Fruit fly (Drosophila melanogaster) whole organism, embryonic: Measurements from ENCODE around the gene CG2841.

Experiments used
- Adf1 ChIP-seq: fragments of 200-800 bp; sonication (Bioruptor generic); IDR thresholded peaks from 2 replicates; pipeline ENCODE4 v1.3.6; 2022; ENCODE audit warnings: missing biosample characterization, missing genetic modification characterization
- Aef1 ChIP-seq: fragments of 200-800 bp; sonication (Bioruptor generic); IDR thresholded peaks from 3 replicates; pipeline ENCODE4 v1.3.6; 2022; ENCODE audit warnings: missing biosample characterization, missing genetic modification characterization
- Asciz ChIP-seq: fragments of 200-800 bp; sonication (Bioruptor generic); optimal IDR thresholded peaks from 2 replicates; lab custom pipeline; 2017; ENCODE audit warnings: missing biosample characterization, mild to moderate bottlenecking, missing genetic modification characterization, missing genetic modification reagents
- Awh ChIP-seq: fragments of 200-800 bp; sonication (Bioruptor generic); IDR thresholded peaks from 2 replicates; pipeline ENCODE4, ENCODE4 v1.3.6; 2022; ENCODE audit warnings: missing biosample characterization, missing genetic modification characterization
- CG10959 ChIP-seq: fragments of 200-800 bp; sonication (Bioruptor generic); IDR thresholded peaks from 2 replicates; pipeline ENCODE4 v1.3.6; 2022; ENCODE audit warnings: missing biosample characterization, missing genetic modification characterization
- CG15601 ChIP-seq: fragments of 200-800 bp; sonication (Bioruptor generic); optimal IDR thresholded peaks from 3 replicates; lab custom pipeline; 2019; ENCODE audit warnings: missing biosample characterization, mild to moderate bottlenecking, missing genetic modification characterization, moderate library complexity
- CG18476 ChIP-seq: fragments of 200-800 bp; sonication (Bioruptor generic); optimal IDR thresholded peaks from 2 replicates; lab custom pipeline; 2016; ENCODE audit warnings: missing biosample characterization, mild to moderate bottlenecking, missing genetic modification characterization
- CG3163 ChIP-seq: fragments of 200-800 bp; sonication (Bioruptor generic); optimal IDR thresholded peaks from 3 replicates; lab custom pipeline; 2016; ENCODE audit warnings: missing biosample characterization, missing genetic modification characterization
- CG4360 ChIP-seq: fragments of 200-800 bp; sonication (Bioruptor generic); IDR thresholded peaks from 2 replicates; pipeline ENCODE4 v1.3.6; 2022; ENCODE audit warnings: missing biosample characterization, missing genetic modification characterization
- CG4424 ChIP-seq: fragments of 200-800 bp; sonication (Bioruptor generic); optimal IDR thresholded peaks from 3 replicates; lab custom pipeline; 2016; ENCODE audit warnings: missing biosample characterization, missing genetic modification characterization
- CG4707 ChIP-seq: fragments of 200-800 bp; sonication (Bioruptor generic); optimal IDR thresholded peaks from 2 replicates; lab custom pipeline; 2018; ENCODE audit warnings: missing biosample characterization, mild to moderate bottlenecking, missing genetic modification characterization, moderate library complexity
- CG4820 ChIP-seq: fragments of 200-800 bp; sonication (Bioruptor generic); optimal IDR thresholded peaks from 3 replicates; lab custom pipeline; 2016; ENCODE audit warnings: missing biosample characterization, missing genetic modification characterization
- CG5953 ChIP-seq: fragments of 200-800 bp; sonication (Bioruptor generic); IDR thresholded peaks from 2 replicates; pipeline ENCODE4 v1.3.6; 2022; ENCODE audit warnings: missing biosample characterization, missing genetic modification characterization
- CG6254 ChIP-seq: fragments of 200-800 bp; sonication (Bioruptor generic); optimal IDR thresholded peaks from 3 replicates; lab custom pipeline; 2017; ENCODE audit warnings: mild to moderate bottlenecking, missing biosample characterization, missing genetic modification reagents, missing genetic modification characterization
- CG7372 ChIP-seq: fragments of 200-800 bp; sonication (Bioruptor generic); IDR thresholded peaks from 2 replicates; pipeline ENCODE4 v1.3.6; 2022; ENCODE audit warnings: missing biosample characterization, missing genetic modification characterization
- CG8388 ChIP-seq: fragments of 200-800 bp; sonication (Bioruptor generic); optimal IDR thresholded peaks from 2 replicates; lab custom pipeline; 2019; ENCODE audit warnings: missing biosample characterization, mild to moderate bottlenecking, missing genetic modification characterization, moderate library complexity
- CG8924 ChIP-seq: fragments of 200-800 bp; optimal IDR thresholded peaks from 3 replicates; lab custom pipeline; 2019; ENCODE audit warnings: missing biosample characterization, mild to moderate bottlenecking, missing genetic modification characterization, moderate library complexity
- CG9437 ChIP-seq: fragments of 200-800 bp; sonication (Bioruptor generic); optimal IDR thresholded peaks from 2 replicates; lab custom pipeline; 2018; ENCODE audit warnings: missing biosample characterization, mild to moderate bottlenecking, missing genetic modification characterization
- CrebB ChIP-seq: fragments of 200-800 bp; sonication (Bioruptor generic); optimal IDR thresholded peaks from 3 replicates; lab custom pipeline; 2018; ENCODE audit warnings: missing biosample characterization, mild to moderate bottlenecking, missing genetic modification characterization
- Dad ChIP-seq: fragments of 200-800 bp; sonication (Bioruptor generic); optimal IDR thresholded peaks from 3 replicates; lab custom pipeline; 2016; ENCODE audit warnings: missing biosample characterization, missing genetic modification characterization
- Dp ChIP-seq: fragments of 200-800 bp; sonication (Bioruptor generic); optimal IDR thresholded peaks from 2 replicates; lab custom pipeline; 2018; ENCODE audit warnings: missing biosample characterization, mild to moderate bottlenecking, missing genetic modification characterization, moderate library complexity
- Drgx ChIP-seq: fragments of 200-800 bp; sonication (Bioruptor generic); IDR thresholded peaks from 2 replicates; pipeline ENCODE4 v1.3.6; 2022; ENCODE audit warnings: missing biosample characterization, missing genetic modification characterization
- Eip74EF ChIP-seq, 2 experiments: fragments of 200-800 bp in 1 of 2; fragments of >200 bp in 1 of 2; sonication (Bioruptor generic) in 1 of 2; optimal IDR thresholded peaks; 2 replicates each; lab custom pipeline; 2017 to 2019; ENCODE audit warnings: missing biosample characterization in 2 of 2, missing genetic modification characterization in 2 of 2, mild to moderate bottlenecking in 1 of 2, moderate library complexity in 1 of 2
- HLH3B ChIP-seq: fragments of 200-800 bp; sonication (Bioruptor generic); IDR thresholded peaks from 2 replicates; pipeline ENCODE4 v1.3.6; 2022; ENCODE audit warnings: missing biosample characterization, missing genetic modification characterization
- Hey ChIP-seq: fragments of 200-800 bp; sonication (Bioruptor generic); optimal IDR thresholded peaks from 3 replicates; lab custom pipeline; 2018; ENCODE audit warnings: missing biosample characterization, mild to moderate bottlenecking, missing genetic modification characterization
- Hmx ChIP-seq: fragments of 200-800 bp; sonication (Bioruptor generic); optimal IDR thresholded peaks from 2 replicates; lab custom pipeline; 2016; ENCODE audit warnings: missing biosample characterization, missing genetic modification characterization
- Hsf ChIP-seq: fragments of 200-800 bp; sonication (Bioruptor generic); optimal IDR thresholded peaks from 3 replicates; lab custom pipeline; 2016; ENCODE audit warnings: missing biosample characterization, missing genetic modification characterization
- Max ChIP-seq: fragments of 200-800 bp; sonication (Bioruptor generic); optimal IDR thresholded peaks from 2 replicates; lab custom pipeline; 2016; ENCODE audit warnings: missing biosample characterization, mild to moderate bottlenecking, missing genetic modification characterization
- NC2α ChIP-seq: fragments of 200-800 bp; sonication (Bioruptor generic); optimal IDR thresholded peaks from 2 replicates; lab custom pipeline; 2016; ENCODE audit warnings: missing biosample characterization, missing genetic modification characterization
- Oli ChIP-seq: fragments of 200-800 bp; sonication (Bioruptor generic); optimal IDR thresholded peaks from 2 replicates; lab custom pipeline; 2018; ENCODE audit warnings: missing biosample characterization, mild to moderate bottlenecking, missing genetic modification characterization, moderate library complexity
- Sry-β ChIP-seq: fragments of 200-800 bp; sonication (Bioruptor generic); optimal IDR thresholded peaks from 2 replicates; lab custom pipeline; 2018; ENCODE audit warnings: missing biosample characterization, mild to moderate bottlenecking, missing genetic modification characterization, moderate library complexity
- Sry-δ ChIP-seq: fragments of 200-800 bp; sonication (Bioruptor generic); optimal IDR thresholded peaks from 2 replicates; lab custom pipeline; 2016; ENCODE audit warnings: missing biosample characterization, missing genetic modification characterization
- YL-1 ChIP-seq: fragments of 200-800 bp; sonication (Bioruptor generic); optimal IDR thresholded peaks from 3 replicates; lab custom pipeline; 2017; ENCODE audit warnings: missing biosample characterization, mild to moderate bottlenecking, missing genetic modification characterization
- ara ChIP-seq: fragments of 200-800 bp; sonication (Bioruptor generic); IDR thresholded peaks from 2 replicates; pipeline ENCODE4 v1.3.6; 2022; ENCODE audit warnings: missing biosample characterization, missing genetic modification characterization
- cato ChIP-seq: fragments of 200-800 bp; sonication (Bioruptor generic); optimal IDR thresholded peaks from 2 replicates; lab custom pipeline; 2016; ENCODE audit warnings: missing biosample characterization, missing genetic modification characterization, borderline replicate concordance
- chm ChIP-seq: fragments of 200-800 bp; sonication (Bioruptor generic); IDR thresholded peaks from 2 replicates; pipeline ENCODE4 v1.3.6; 2022; ENCODE audit warnings: missing biosample characterization, missing genetic modification characterization
- croc ChIP-seq: fragments of 200-800 bp; sonication (Bioruptor generic); conservative IDR thresholded peaks from 3 replicates; pipeline ENCODE4 v1.3.6; 2022; ENCODE audit warnings: missing biosample characterization, missing genetic modification characterization
- dysf ChIP-seq: fragments of 200-800 bp; sonication (Bioruptor generic); IDR thresholded peaks from 3 replicates; pipeline ENCODE4 v1.3.6; 2022; ENCODE audit warnings: missing biosample characterization, missing genetic modification characterization
- ems ChIP-seq: fragments of 200-800 bp; sonication (Bioruptor generic); optimal IDR thresholded peaks from 3 replicates; lab custom pipeline; 2016; ENCODE audit warnings: missing biosample characterization, missing genetic modification characterization
- fd64A ChIP-seq: fragments of 200-800 bp; sonication (Bioruptor generic); optimal IDR thresholded peaks from 3 replicates; lab custom pipeline; 2018; ENCODE audit warnings: missing biosample characterization, mild to moderate bottlenecking, missing genetic modification characterization
- gce ChIP-seq: fragments of 200-800 bp; sonication (Bioruptor generic); IDR thresholded peaks from 3 replicates; pipeline ENCODE4 v1.3.6; 2022; ENCODE audit warnings: missing biosample characterization, missing genetic modification characterization
- gcm ChIP-seq: fragments of 200-800 bp; sonication (Bioruptor generic); optimal IDR thresholded peaks from 2 replicates; lab custom pipeline; 2019; ENCODE audit warnings: missing biosample characterization, mild to moderate bottlenecking, missing genetic modification characterization, moderate library complexity
- gcm2 ChIP-seq: fragments of 200-800 bp; sonication (Bioruptor generic); optimal IDR thresholded peaks from 2 replicates; lab custom pipeline; 2016; ENCODE audit warnings: missing biosample characterization, missing genetic modification characterization
- ham ChIP-seq: fragments of 200-800 bp; sonication (Bioruptor generic); IDR thresholded peaks from 2 replicates; pipeline ENCODE4 v1.3.6; 2022; ENCODE audit warnings: missing biosample characterization, missing genetic modification characterization
- lab ChIP-seq: fragments of 200-800 bp; sonication (Bioruptor generic); optimal IDR thresholded peaks from 3 replicates; lab custom pipeline; 2017; ENCODE audit warnings: missing biosample characterization, missing genetic modification characterization, mild to moderate bottlenecking, moderate library complexity, missing genetic modification reagents
- lov ChIP-seq, 2 experiments: fragments of 200-800 bp in 1 of 2; fragments of >200 bp in 1 of 2; sonication (Bioruptor generic) in 1 of 2; IDR thresholded peaks in 1 of 2; optimal IDR thresholded peaks in 1 of 2; 2 replicates in 1 of 2; 3 replicates in 1 of 2; pipeline versions ENCODE4 v1.3.6 to Lab custom; 2017 to 2022; ENCODE audit warnings: missing biosample characterization in 1 of 2, missing genetic modification characterization in 1 of 2
- nerfin-1 ChIP-seq: fragments of 200-800 bp; sonication (Bioruptor generic); optimal IDR thresholded peaks from 3 replicates; lab custom pipeline; 2019; ENCODE audit warnings: missing biosample characterization, mild to moderate bottlenecking, missing genetic modification characterization, moderate library complexity
- slbo ChIP-seq: fragments of 200-800 bp; sonication (Bioruptor generic); IDR thresholded peaks from 2 replicates; pipeline ENCODE4 v1.3.6; 2022; ENCODE audit warnings: missing biosample characterization, missing genetic modification characterization
- trem ChIP-seq: fragments of 200-800 bp; optimal IDR thresholded peaks from 3 replicates; lab custom pipeline; 2019; ENCODE audit warnings: missing biosample characterization, mild to moderate bottlenecking, missing genetic modification characterization, moderate library complexity
- wdn ChIP-seq: fragments of 200-800 bp; sonication (Bioruptor generic); IDR thresholded peaks from 2 replicates; pipeline ENCODE4 v1.3.6; 2022; ENCODE audit warnings: missing biosample characterization, missing genetic modification characterization
- zfh2 ChIP-seq: fragments of 200-800 bp; sonication (Bioruptor generic); optimal IDR thresholded peaks from 2 replicates; lab custom pipeline; 2016; ENCODE audit warnings: missing biosample characterization, missing genetic modification characterization

CG2841 gene

DNA sequence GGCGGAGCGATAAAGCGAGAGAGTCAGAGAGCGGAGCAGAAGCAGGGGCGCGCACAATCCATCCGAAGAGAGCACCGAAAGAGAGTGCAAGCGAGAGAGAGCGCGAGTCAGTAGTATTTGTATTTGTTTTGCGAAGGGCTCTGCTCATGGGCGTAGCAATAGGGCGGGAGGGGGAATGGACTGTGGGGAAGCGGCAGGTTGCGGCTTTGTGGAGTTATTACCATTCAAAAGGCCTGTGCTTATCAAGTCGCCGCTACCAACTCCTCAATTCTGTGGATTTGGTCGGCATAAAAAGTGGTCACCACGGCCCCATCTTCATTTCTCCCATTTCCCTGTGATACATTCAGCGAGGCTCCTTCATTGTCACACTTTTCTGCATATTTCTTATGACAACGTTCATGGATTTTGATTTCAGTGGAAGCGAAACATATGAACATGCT lies 65.1 kb downstream of the CG2841 start (continued):
- no peak for TF ChIP-seq Max (GFP tag; lab: Kevin White, UChicago)
- TF ChIP-seq Asciz (GFP tag; lab: Kevin White, UChicago): no peak
- TF ChIP-seq CG6254 (GFP tag; lab: Kevin White, UChicago): peak; percentile 8
- no peak for TF ChIP-seq Awh
- no peak for TF ChIP-seq wdn (GFP tag; lab: Robert Waterston, UW)
- TF ChIP-seq cato (GFP tag; lab: Kevin White, UChicago): no peak
- TF ChIP-seq CG9437: no peak
- TF ChIP-seq CrebB: no peak
- TF ChIP-seq ara: no peak
- no peak for TF ChIP-seq Sry-β
- TF ChIP-seq Dad (GFP tag; lab: Kevin White, UChicago): no peak
- TF ChIP-seq Oli (tag; lab: Kevin White, UChicago): peak; percentile 41
- peak; percentile 44 for TF ChIP-seq CG8924
- TF ChIP-seq gcm2 (GFP tag; lab: Kevin White, UChicago): no peak
- no peak for TF ChIP-seq Hey (tag; lab: Kevin White, UChicago)
- TF ChIP-seq NC2α (GFP tag; lab: Kevin White, UChicago): no peak
- no peak for TF ChIP-seq fd64A (GFP tag; lab: Kevin White, UChicago)
- no peak for TF ChIP-seq CG8388 (GFP tag; lab: Kevin White, UChicago)
- TF ChIP-seq gcm: no peak
- no peak for TF ChIP-seq CG4424 (GFP tag; lab: Kevin White, UChicago)
- TF ChIP-seq lab (GFP tag; lab: Kevin White, UChicago): peak; percentile 61
- no peak for TF ChIP-seq Dp (GFP tag; lab: Kevin White, UChicago)
- no peak for TF ChIP-seq CG7372 (GFP tag; lab: Robert Waterston, UW)
- TF ChIP-seq YL-1 (GFP tag; lab: Kevin White, UChicago): no peak
- TF ChIP-seq CG4707: no peak
- TF ChIP-seq lov (optimal IDR thresholded peaks at IDR 0.05; lab: Kevin White, UChicago): no peak
- TF ChIP-seq lov (GFP tag; IDR thresholded peaks at IDR 0.05; lab: Robert Waterston, UW): no peak
- TF ChIP-seq Hsf (GFP tag; lab: Kevin White, UChicago): no peak
- peak; percentile 83 for TF ChIP-seq CG3163 (GFP tag; lab: Kevin White, UChicago)
- TF ChIP-seq CG4360 (GFP tag; lab: Robert Waterston, UW): peak; percentile 2; the same call in 1 of the 2 replicates
- no peak; the same call in 2 of the 3 replicates for TF ChIP-seq gce (GFP tag; lab: Robert Waterston, UW)
- TF ChIP-seq Eip74EF (GFP tag; optimal IDR thresholded peaks at IDR 0.05; lab: Kevin White, UChicago): no peak
- TF ChIP-seq CG15601 (tag; lab: Kevin White, UChicago): no peak
- TF ChIP-seq Drgx (GFP tag; lab: Robert Waterston, UW): peak; percentile 35; the same call in 1 of the 2 replicates
- peak; percentile 39 for TF ChIP-seq CG4820
- TF ChIP-seq CG5953 (GFP tag; lab: Robert Waterston, UW): no peak; the same call in 1 of the 2 replicates
- TF ChIP-seq zfh2 (GFP tag; lab: Kevin White, UChicago): peak; percentile 17
- peak; percentile 69 for TF ChIP-seq slbo
- no peak for TF ChIP-seq HLH3B (GFP tag; lab: Robert Waterston, UW)
- no peak for TF ChIP-seq Sry-δ (GFP tag; lab: Kevin White, UChicago)
- no peak for TF ChIP-seq CG10959 (GFP tag; lab: Robert Waterston, UW)
- TF ChIP-seq Adf1 (GFP tag; lab: Robert Waterston, UW): no peak; the same call in 1 of the 2 replicates
- TF ChIP-seq nerfin-1: peak; percentile 4
- TF ChIP-seq dysf (GFP tag; lab: Robert Waterston, UW): peak; percentile 66; the same call in 2 of the 3 replicates
- TF ChIP-seq Hmx (GFP tag; lab: Kevin White, UChicago): no peak
- peak; percentile 37; the same call in 1 of the 2 replicates for TF ChIP-seq ham (GFP tag; lab: Robert Waterston, UW)
- TF ChIP-seq croc (GFP tag; lab: Robert Waterston, UW): no peak
- no peak for TF ChIP-seq trem (tag; lab: Kevin White, UChicago)
- TF ChIP-seq Aef1 (GFP tag; lab: Robert Waterston, UW): peak; percentile 48; the same call in 2 of the 3 replicates
- TF ChIP-seq ems (GFP tag; lab: Kevin White, UChicago): no peak
- no peak for TF ChIP-seq chm (GFP tag; lab: Robert Waterston, UW)
- no peak for TF ChIP-seq CG18476
